Fruit fly (Drosophila melanogaster): ENCODE data around the gene CG1092.

CG1092 gene

DNA sequence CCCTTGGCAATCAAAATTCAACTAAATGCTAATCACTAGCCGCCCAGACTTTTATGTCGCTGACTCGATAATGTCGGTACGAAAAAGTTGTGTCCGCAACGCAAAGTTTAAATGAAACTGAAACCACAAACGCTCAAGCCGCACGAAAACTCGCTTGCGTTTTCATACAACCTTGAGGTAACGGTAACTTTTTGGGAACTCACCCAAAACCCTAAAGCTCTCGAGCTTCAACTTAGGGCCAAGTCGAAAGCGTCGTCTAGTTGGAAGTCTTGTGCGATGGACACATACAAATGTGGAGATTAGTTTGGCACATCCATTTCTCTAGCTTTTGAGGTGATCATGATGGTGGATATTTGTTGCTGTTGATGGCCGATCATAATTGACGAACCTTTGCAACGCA, 16.6 kb upstream of the CG1092 start:
- TF ChIP-seq CTCF (optimal IDR thresholded peaks at IDR 0.05) (no peak), CG8478 (optimal IDR thresholded peaks at IDR 0.05) (no peak)

DNA sequence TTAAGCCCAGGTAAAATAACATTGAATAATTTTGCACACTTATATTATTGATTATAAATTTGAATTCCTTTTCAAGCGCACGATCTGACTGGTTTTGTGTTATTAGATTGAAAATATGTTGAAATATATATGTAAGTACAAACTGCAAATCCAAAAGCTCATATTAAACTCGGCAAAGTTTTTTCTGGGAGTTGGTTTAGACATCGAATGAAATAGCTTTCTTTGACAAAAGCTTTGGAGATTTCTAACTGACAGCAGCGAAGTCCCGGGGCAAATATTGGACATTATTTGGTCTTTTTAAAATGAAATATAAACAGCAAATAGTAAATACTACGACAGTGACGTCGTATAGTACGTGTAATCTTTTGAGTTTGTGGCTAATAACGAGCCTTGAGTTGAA, 15.3 kb upstream of the CG1092 start, which contains the start of gene TwdlG:
Gene TwdlG (minus strand): TSS at position 101 of the 400 bp plus-strand sequence.
- no peak for TF ChIP-seq CG8478 (optimal IDR thresholded peaks at IDR 0.05)

DNA sequence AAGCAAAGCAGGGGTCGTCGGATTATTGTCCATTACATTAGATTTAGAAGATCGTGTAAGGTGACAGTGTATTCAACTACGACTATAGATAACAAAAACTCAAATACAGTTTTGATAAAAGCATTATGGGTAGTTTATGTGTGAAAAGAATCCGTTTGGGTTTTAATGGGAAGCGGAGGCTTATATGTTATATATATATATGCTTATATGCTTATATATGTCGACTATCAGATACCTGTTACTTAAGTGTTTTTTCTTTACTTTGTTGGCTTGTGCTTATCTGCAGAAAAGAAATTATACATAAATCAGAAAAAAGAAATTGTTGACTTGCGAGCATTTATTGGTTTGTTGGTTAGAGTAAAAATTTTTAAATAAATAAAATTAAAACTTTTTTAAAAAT, 13.6 kb upstream of the CG1092 start, which contains the start of gene CG14644:
Gene CG14644 (minus strand): TSS at position 101 of the 400 bp plus-strand sequence.
- no peak for TF ChIP-seq CG8478 (optimal IDR thresholded peaks at IDR 0.05)

DNA sequence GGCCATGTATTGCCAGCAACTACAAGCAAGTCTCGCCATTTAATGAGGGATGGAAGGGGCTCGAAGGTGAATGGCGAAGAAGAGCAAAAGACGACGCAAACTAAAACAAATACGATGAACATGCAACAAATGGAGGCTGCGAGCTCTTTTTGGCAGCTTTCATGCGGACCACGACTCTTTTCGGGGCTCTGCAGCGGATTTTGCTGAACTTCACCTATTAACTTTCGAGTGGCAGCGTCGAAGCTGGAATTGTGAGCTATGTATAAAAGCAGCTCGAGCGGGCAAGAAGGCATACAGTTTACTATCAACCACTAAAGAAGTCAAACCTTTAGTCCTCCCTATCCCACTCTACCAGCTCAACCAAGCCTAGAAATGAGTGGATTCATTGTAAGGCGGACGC, 12.2 kb upstream of the CG1092 start, which contains the start of gene TwdlV:
Gene TwdlV (plus strand): TSS at position 301 of the 400 bp plus-strand sequence.
- no peak for TF ChIP-seq CTCF (optimal IDR thresholded peaks at IDR 0.05)
- no peak for TF ChIP-seq CG8478 (optimal IDR thresholded peaks at IDR 0.05)

DNA sequence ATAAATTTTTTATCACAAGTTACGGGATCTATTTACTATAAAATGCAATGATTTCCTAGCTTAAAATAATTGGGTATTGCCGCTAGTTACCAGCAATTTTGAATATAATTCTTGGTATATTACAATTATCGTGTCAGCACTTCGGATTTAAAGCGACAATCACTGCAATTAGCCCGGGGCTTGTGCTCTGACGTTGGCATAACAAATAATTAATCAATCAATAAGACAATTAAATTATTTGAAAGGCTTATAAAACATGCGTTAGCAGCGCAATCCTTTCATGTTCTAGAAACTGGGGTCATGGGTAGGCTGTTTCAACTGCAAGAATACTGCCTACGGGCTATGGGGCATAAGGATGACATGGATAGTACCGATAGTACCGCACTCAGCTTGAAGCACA, 9.9 kb upstream of the CG1092 start, which contains the start of gene Or82a:
Gene Or82a (plus strand): TSS at position 301 of the 400 bp plus-strand sequence.
- no peak for TF ChIP-seq CTCF (optimal IDR thresholded peaks at IDR 0.05)
- no peak for TF ChIP-seq CG8478 (optimal IDR thresholded peaks at IDR 0.05)

DNA sequence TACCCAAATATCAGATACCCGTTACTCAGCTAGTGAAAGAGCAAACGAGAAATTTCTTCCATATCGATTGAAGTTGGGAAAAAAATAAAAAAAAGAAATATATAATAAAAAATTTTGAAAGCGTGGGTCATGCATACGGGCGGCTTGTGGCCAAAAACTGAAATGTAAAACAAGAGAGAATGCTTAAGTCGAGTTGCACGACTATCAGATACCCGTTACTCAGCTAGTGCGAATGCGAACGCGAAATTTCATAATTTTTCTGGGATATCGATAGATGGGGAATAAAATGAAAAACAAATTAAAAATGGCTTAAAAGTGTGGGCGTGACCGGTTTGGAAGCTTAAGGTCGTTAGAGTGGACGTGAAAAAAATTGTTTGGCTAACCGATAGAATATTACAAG, 1.8 kb downstream of the CG1092 start:
- TF ChIP-seq CG8478 (optimal IDR thresholded peaks at IDR 0.05) (no peak), CTCF (optimal IDR thresholded peaks at IDR 0.05) (no peak)

DNA sequence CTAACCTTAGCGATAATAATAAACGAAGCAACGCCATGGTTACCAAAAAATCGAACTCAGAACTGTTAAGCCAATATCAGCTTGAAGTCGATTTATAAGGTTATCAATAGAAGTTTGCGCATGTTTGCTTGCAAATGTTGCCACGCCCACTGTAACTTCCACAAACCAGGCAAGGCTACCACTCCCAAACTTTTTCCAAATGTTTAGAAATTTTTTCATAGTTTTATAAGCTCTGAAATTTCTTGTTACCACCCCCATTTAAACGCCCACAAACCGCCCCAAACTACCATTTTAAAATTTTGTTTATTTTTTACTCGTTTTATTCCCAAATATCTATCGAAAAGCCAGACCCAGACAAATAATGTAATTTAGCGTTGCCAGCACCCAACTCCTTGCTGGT, 11.3 kb downstream of the CG1092 start, which contains the start of gene flip:
Gene flip (minus strand): TSS at position 101 of the 400 bp plus-strand sequence.
- TF ChIP-seq CG8478 (optimal IDR thresholded peaks at IDR 0.05) (no peak), CTCF (optimal IDR thresholded peaks at IDR 0.05) (no peak)

DNA sequence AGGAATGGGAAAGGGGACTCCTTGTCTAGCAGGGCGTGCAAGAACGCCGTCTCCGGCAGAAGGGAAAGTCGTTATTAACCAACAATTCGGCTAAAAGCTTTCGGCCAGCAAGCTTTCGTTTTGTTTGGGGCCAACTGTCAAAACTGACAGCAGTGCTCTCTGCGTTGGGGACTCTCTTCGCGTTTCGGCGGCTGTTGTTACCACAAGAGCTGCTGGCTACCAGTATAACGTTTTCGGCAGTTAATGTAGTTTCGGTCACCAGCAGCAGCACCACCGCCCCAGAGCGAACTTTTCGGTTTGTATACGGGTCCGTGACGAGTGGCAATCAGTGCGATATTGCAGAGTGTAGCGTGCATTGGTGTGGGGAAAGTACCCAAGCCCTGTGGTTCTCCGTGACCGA, 13.5 kb downstream of the CG1092 start, which contains the start of gene cpx:
Gene cpx (plus strand): TSS at position 160 of the 400 bp plus-strand sequence.
- no peak for TF ChIP-seq CG8478 (optimal IDR thresholded peaks at IDR 0.05)

DNA sequence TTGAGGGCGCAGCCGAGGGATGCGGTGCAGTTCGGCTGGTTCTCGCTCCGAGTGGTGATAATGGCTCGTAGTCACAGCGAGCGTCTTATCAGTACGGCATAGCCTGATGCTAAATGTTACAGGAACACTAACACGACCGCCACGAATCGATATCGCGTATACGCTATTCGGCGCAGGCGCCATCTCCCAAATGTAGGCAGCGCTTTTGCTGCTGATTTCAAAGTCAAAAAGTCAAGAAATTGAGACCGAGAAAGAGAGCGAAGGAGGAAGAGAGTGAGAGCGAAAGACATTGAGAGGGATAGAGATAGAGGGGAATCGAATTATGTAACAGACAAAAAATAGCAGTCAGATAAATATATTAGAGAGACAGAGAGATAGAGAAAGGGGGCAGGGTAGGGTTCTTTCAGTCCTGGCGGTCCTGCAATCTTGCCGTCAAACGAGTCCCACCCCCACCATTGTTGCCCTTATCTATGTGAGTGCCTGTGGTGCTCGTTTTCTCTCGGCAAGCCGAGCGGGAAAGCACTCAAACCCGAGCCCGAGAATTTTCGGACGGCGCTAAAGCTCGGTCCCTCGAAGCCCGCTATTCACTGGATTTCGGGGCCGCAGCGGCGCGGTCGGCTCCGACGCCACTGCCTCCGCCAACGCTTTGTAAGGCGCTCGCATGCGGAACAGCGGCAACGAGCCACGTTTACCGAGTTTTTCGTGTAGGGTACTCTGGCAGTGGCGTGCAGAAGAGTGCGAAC, 14.7 kb downstream of the CG1092 start:
- TF ChIP-seq CTCF (optimal IDR thresholded peaks at IDR 0.05), result no peak
- no peak for TF ChIP-seq CG8478 (optimal IDR thresholded peaks at IDR 0.05)

DNA sequence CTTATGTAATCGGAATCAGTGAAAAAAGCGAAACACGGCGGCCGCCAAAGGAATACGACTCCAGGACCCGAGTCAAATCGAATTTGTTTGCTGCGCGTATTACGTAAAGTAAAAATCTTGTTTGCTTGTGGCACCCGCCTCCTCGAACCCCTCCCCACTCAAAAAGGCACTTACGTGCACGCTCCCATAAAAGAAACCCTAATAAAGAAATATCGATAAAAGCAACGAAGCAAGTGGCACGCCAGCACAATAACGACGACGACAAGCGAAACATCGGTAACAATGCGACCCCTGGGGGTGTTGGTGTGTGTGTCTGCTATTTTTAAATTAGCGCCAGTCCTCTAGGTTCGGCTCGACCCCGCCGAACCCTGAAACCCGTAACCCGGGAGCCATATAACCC, 15.6 kb downstream of the CG1092 start:
- TF ChIP-seq CTCF (optimal IDR thresholded peaks at IDR 0.05) (no peak), CG8478 (optimal IDR thresholded peaks at IDR 0.05) (no peak)

DNA sequence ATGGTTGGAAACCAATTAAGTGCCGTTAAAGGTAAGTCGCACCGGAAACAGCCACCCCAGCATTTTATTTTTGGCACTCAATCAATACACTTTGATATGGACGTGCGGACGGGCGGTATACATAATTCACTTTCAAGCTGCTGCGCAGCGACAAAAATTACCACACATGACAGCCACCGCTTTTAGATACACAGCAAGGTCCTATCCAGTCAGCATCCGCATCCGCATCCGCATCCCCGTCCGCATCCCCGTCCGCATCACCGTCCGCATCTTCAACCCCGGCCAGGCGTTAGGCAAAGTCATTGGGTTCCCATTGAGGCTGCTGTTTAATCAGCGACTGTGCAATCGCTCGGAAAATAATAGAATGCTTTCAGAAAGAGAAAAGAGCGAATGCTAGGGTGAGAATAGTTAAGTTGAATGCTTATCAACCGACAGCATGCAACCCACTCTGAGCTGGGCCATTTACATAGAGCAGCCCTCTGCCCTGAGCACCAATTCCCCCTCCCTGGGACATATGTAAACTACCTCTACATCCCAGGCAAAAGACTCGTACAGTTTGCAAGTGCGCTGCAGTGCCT, 17.9 kb downstream of the CG1092 start:
- no peak for TF ChIP-seq CG8478 (optimal IDR thresholded peaks at IDR 0.05)
- TF ChIP-seq CTCF (optimal IDR thresholded peaks at IDR 0.05), result no peak

DNA sequence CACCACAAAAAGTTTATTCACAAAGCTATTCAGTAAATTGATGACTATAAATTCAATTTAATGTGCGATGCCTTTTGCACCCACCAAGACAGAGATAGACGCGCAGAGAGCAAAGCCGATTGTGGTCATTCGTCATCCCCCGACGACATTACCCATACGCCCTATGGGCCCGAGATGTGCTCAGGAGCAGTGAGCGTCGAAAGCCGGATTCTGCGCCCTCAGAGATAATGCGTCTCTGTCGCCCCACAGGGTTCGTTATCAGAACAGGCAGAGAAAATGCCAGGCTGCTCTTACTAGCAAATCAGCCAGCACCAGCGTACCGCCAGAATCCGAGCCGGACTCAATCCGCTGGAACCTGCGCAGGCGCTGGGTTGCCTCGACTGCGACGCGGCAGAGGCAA, 24.7 kb downstream of the CG1092 start:
- TF ChIP-seq CTCF (optimal IDR thresholded peaks at IDR 0.05) (no peak), CG8478 (optimal IDR thresholded peaks at IDR 0.05) (no peak)

DNA sequence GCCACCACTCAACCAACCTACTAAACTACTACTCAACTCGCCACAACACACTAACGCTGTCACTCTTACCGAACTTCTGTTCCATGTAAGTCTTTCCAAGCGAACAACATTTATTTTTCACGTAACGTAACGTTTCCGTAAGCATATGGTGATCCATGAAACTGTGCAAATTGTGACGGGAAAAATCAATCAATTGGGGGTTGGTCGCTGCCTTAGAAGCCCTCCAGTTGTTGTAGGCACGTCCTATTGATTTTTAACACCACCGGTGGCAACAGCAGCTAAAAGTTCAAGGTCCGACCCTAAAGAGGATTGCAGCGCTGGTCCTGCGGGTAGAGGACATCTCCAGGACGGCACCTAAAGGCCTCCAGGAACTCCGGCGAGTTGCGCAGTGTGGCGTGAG, 25.6 kb downstream of the CG1092 start:
- TF ChIP-seq CTCF (optimal IDR thresholded peaks at IDR 0.05), result no peak
- TF ChIP-seq CG8478 (optimal IDR thresholded peaks at IDR 0.05), result no peak

DNA sequence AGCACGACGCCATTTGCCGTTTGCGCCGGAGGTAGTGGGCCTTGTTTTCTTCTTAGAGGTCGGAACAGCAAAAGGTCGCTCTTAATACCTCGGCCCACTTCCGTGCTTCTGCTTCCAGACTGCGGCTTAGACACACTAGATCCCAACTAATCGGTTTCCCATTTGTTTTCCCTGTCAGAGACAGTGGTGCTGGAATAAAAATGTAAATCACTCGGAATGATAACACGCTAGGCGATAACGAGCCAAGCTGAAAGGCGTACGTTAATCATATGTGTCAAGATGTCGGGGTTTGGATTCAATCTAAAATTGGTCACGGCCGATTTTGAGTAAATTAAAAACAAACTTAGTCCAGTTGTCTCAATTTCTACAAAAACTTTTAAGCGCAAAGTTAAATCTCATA, 28.1 kb downstream of the CG1092 start, which contains the start of gene Nepl11:
Gene Nepl11 (minus strand): TSS at position 152 of the 400 bp plus-strand sequence.
- TF ChIP-seq CTCF (optimal IDR thresholded peaks at IDR 0.05) (no peak), CG8478 (optimal IDR thresholded peaks at IDR 0.05) (no peak)

DNA sequence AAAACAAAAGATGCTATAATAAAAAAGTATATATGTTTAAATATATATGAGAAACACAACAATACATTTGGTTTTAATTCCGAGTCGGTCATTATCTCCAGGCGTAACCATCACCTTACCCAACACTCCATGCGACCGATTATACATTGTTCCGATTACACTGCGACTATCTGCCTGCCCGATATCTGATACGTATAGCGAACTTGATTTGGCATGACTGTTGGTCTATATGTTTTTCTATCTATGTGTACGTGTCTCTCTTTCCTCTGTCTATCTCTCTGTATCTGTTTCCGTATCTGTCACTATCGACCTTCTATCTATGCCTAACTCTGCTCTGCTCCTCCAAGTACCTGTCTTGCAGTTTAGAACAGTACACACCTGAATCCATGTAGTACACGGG, 34.9 kb downstream of the CG1092 start:
- TF ChIP-seq CG8478 (optimal IDR thresholded peaks at IDR 0.05) (no peak), CTCF (optimal IDR thresholded peaks at IDR 0.05) (no peak)
